Worm (Caenorhabditis elegans) whole organism, young adult: ENCODE measurements around the gene F10G7.10.

Experiments
- attf-5 ChIP-seq: fragments of 200-800 bp; sonication (Bioruptor generic); optimal IDR thresholded peaks from 2 replicates; lab custom pipeline; 2018; ENCODE audit warnings: mild to moderate bottlenecking, missing genetic modification characterization, missing compliant biosample characterization
- nhr-179 ChIP-seq: sonication (generic microtip); optimal IDR thresholded peaks from 2 replicates; lab custom pipeline; 2016; ENCODE audit warnings: mild to moderate bottlenecking, missing genetic modification characterization, missing compliant biosample characterization

DNA sequence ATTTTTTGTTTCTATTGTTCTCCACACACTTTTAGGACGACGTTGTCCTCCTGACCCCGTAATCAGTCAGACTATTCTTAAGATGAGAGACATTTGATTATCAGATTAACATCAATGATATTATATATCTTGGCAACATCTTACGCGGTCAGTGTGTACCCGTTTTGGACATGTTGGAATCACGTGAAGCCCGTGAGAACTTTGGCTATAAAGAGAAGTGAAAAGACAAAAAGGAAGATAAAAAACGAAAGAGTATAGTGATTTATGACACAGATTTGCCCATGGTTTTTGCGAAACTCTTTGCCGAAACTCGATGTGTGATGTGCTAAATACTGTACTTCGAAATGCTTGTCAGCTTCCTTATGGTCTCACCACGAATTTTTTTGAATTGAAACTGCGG is 19.2 kb upstream of the F10G7.10 start:
- TF ChIP-seq nhr-179 (tag; lab: Kevin White, UChicago) (no peak), attf-5 (no peak)
